Fruit fly (Drosophila melanogaster): ENCODE results near the gene Mst87F.

DNA sequence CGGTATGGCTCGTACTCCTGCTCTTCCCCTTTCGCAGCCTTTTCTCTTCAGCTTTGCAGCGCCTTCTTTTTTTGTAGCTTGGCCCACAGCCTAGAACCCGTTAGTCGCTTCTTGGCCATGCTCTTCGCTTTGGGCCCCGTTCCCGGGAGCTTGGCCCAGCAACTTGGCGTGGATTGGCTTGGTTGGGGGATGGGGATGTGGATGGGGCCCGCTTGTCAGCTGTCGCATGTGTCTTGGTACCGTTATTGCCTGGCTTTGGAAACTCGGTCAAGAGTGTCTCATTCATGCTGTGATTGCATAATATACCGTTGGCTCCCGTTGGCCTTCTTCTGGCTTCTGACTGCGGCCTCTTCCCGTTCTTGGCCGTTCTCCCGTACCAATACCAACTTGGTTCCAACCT, 41.9 kb downstream of the Mst87F start:
- TF ChIP-seq foxo (GFP tag; optimal IDR thresholded peaks at IDR 0.05) (no peak), jim (GFP tag; optimal IDR thresholded peaks at IDR 0.05) (no peak), Hr83 (GFP tag; optimal IDR thresholded peaks at IDR 0.05; ENCODE audit: poor library complexity, severe bottlenecking) (no peak)
